Worm (Caenorhabditis elegans) whole organism, dauer: ENCODE measurements around the gene hmg-1.1.
"Not testable (repeated sequence)": the region's sequence is repeated elsewhere in the genome, so short reads cannot be mapped to it uniquely, and the experiment has no call there.

Experiments
- unc-62 ChIP-seq: sonication (generic microtip); optimal IDR thresholded peaks from 2 replicates; lab custom pipeline; 2017; ENCODE audit warnings: missing biosample characterization, missing genetic modification reagents, missing genetic modification characterization

hmg-1.1 gene

DNA sequence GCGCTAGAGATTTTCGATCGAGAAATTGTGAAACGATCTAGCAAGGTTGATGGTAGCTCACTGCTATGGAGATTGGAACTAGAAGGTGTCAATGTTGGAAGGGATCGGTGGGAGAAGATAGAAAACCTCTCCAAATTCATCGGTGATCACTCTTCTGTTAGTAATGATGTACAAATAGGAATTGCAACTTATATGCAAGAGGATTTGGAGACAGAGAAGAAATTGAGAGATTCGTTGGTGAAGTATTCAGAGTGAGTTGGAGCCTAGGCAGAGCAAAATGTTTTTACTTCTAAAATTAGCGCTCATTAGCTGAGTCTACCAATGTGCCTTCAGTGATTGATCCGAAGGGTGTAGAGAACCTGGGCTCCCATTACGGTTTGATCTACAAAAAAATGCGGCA, 43.9 kb downstream of the hmg-1.1 start:
- no peak for TF ChIP-seq unc-62

DNA sequence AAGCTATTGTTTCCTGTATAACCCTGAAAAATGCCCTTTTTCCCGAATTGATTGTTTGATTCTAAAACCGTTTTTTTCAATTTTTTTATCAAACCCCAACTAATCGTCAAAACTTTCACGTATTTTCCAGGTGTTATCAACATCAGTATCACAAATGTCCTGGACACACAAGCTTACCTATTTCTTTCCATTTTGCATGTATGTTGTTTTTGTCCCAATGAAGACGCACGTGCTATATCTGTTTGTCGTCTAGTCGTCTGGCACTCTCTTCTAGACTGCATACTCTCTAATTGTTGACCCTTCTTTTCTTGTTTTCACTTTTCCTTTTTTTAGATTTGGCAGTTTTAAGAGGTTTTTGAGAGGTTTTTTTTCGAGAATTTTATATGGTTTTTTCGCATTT, 45.8 kb downstream of the hmg-1.1 start:
- TF ChIP-seq unc-62, result no peak

DNA sequence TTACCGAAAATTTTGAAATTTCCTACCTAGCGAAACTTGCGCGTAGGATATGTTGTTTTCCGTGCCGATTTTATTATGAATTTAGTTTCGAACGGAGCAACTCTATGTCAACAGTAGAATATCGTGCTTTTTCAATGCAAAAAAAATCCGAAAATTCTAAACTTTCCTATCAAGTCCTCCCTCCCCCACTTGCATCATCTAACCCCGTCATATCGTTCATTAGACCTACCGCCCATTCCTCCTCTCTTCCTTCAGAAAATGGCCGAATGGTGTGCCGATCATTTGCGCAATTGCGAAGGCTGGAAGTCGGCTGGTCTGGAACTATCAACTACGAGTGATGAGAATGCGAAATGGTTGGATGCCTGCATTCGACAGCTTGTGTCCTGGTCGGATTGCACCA, 46.6 kb downstream of the hmg-1.1 start, which contains the start of gene Y54G11A.7:
Gene Y54G11A.7, plus strand, starts transcription at position 256 of the 400 bp plus-strand sequence.
- TF ChIP-seq unc-62, result not testable (repeated sequence)

DNA sequence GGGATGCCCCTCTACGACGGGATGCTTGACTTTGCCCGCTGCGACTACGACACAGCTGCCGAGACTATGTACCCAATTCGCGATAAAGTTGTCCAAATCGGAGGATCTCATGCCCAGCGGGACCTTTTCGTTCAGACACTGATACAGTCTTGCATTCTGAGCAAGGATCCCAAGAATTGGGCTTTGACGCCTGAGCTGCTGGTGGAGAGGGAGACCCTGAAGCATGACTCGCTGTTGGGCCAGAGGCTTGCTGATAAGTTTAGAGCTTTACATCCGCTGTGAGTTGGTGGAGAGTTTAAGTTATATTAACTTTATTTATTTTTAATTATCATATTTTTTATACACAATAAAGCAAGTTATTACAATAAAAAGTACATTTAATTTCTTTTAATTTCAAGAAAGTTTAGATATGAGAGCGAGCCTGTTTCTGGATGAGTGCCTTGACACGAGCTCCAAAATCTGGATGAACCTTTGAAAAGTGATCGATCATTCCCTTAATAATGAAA, 48.8 kb downstream of the hmg-1.1 start:
- TF ChIP-seq unc-62, result no peak
